Fruit fly (Drosophila melanogaster) whole organism, embryonic: ENCODE measurements around the gene smg.

Source experiments
- ATbp ChIP-seq: fragments of 200-800 bp; sonication (Bioruptor generic); optimal IDR thresholded peaks from 2 replicates; lab custom pipeline; 2017; ENCODE audit warnings: missing biosample characterization, mild to moderate bottlenecking, missing genetic modification characterization, missing genetic modification reagents
- Adf1 ChIP-seq: fragments of 200-800 bp; sonication (Bioruptor generic); IDR thresholded peaks from 2 replicates; pipeline ENCODE4 v1.3.6; 2022; ENCODE audit warnings: missing biosample characterization, missing genetic modification characterization
- CG12219 ChIP-seq: fragments of 200-800 bp; sonication (Bioruptor generic); optimal IDR thresholded peaks from 3 replicates; lab custom pipeline; 2018; ENCODE audit warnings: missing biosample characterization, mild to moderate bottlenecking, missing genetic modification characterization
- CG12299 ChIP-seq: fragments of 200-800 bp; sonication (Bioruptor generic); optimal IDR thresholded peaks from 2 replicates; lab custom pipeline; 2018; ENCODE audit warnings: missing biosample characterization, mild to moderate bottlenecking, missing genetic modification characterization
- CG12391 ChIP-seq: fragments of 200-800 bp; sonication (Bioruptor generic); optimal IDR thresholded peaks from 3 replicates; lab custom pipeline; 2018; ENCODE audit warnings: missing biosample characterization, mild to moderate bottlenecking, missing genetic modification characterization, moderate library complexity
- CG12769 ChIP-seq: fragments of 200-800 bp; sonication (Bioruptor generic); optimal IDR thresholded peaks from 2 replicates; lab custom pipeline; 2019; ENCODE audit warnings: missing biosample characterization, mild to moderate bottlenecking, missing genetic modification characterization, moderate library complexity
- CG13296 ChIP-seq: fragments of 200-800 bp; sonication (Bioruptor generic); optimal IDR thresholded peaks from 3 replicates; lab custom pipeline; 2018; ENCODE audit warnings: missing biosample characterization, mild to moderate bottlenecking, missing genetic modification characterization
- CG14860 ChIP-seq: fragments of 200-800 bp; sonication (Bioruptor generic); IDR thresholded peaks from 3 replicates; pipeline ENCODE4 v1.3.6; 2022; ENCODE audit warnings: missing biosample characterization, missing genetic modification characterization; ENCODE audit not compliant: partially characterized antibody
- CG1602 ChIP-seq: fragments of 200-800 bp; sonication (Bioruptor generic); optimal IDR thresholded peaks from 3 replicates; lab custom pipeline; 2016; ENCODE audit warnings: missing biosample characterization, missing genetic modification characterization
- CG18262 ChIP-seq: fragments of 200-800 bp; optimal IDR thresholded peaks from 3 replicates; lab custom pipeline; 2019; ENCODE audit warnings: missing biosample characterization, mild to moderate bottlenecking, missing genetic modification characterization, moderate library complexity
- CG2678 ChIP-seq: fragments of 200-800 bp; sonication (Bioruptor generic); optimal IDR thresholded peaks from 3 replicates; lab custom pipeline; 2019; ENCODE audit warnings: missing biosample characterization, mild to moderate bottlenecking, missing genetic modification characterization, moderate library complexity
- CG2712 ChIP-seq: fragments of 200-800 bp; optimal IDR thresholded peaks from 3 replicates; lab custom pipeline; 2019; ENCODE audit warnings: missing biosample characterization, mild to moderate bottlenecking, missing genetic modification characterization, moderate library complexity
- CG30020 ChIP-seq: fragments of 200-800 bp; optimal IDR thresholded peaks from 2 replicates; lab custom pipeline; 2019; ENCODE audit warnings: missing biosample characterization, mild to moderate bottlenecking, missing genetic modification characterization, moderate library complexity
- CG30403 ChIP-seq: fragments of 200-800 bp; sonication (Bioruptor generic); optimal IDR thresholded peaks from 3 replicates; lab custom pipeline; 2016; ENCODE audit warnings: missing biosample characterization, missing genetic modification characterization
- CG3281 ChIP-seq: fragments of 200-800 bp; sonication (Bioruptor generic); optimal IDR thresholded peaks from 3 replicates; lab custom pipeline; 2017; ENCODE audit warnings: missing biosample characterization, mild to moderate bottlenecking, missing genetic modification characterization
- CG3847 ChIP-seq: fragments of 200-800 bp; sonication (Bioruptor generic); IDR thresholded peaks from 2 replicates; pipeline ENCODE4 v1.3.6; 2022; ENCODE audit warnings: missing biosample characterization, missing genetic modification characterization
- CG4820 ChIP-seq: fragments of 200-800 bp; sonication (Bioruptor generic); optimal IDR thresholded peaks from 3 replicates; lab custom pipeline; 2016; ENCODE audit warnings: missing biosample characterization, missing genetic modification characterization
- CG6689 ChIP-seq: fragments of 200-800 bp; sonication (Bioruptor generic); IDR thresholded peaks from 2 replicates; pipeline ENCODE4 v1.3.6; 2022; ENCODE audit warnings: missing biosample characterization, missing genetic modification characterization
- CG6854 ChIP-seq: fragments of 200-800 bp; sonication (Bioruptor generic); optimal IDR thresholded peaks from 3 replicates; lab custom pipeline; 2017; ENCODE audit warnings: missing biosample characterization, mild to moderate bottlenecking, missing genetic modification characterization
- CG7839 ChIP-seq: fragments of 200-800 bp; sonication (Bioruptor generic); optimal IDR thresholded peaks from 3 replicates; lab custom pipeline; 2018; ENCODE audit warnings: missing biosample characterization, mild to moderate bottlenecking, missing genetic modification characterization, moderate library complexity
- CG8281 ChIP-seq: fragments of 200-800 bp; sonication (Bioruptor generic); optimal IDR thresholded peaks from 2 replicates; lab custom pipeline; 2018; ENCODE audit warnings: missing biosample characterization, mild to moderate bottlenecking, missing genetic modification characterization, moderate library complexity
- CG8388 ChIP-seq: fragments of 200-800 bp; sonication (Bioruptor generic); optimal IDR thresholded peaks from 2 replicates; lab custom pipeline; 2019; ENCODE audit warnings: missing biosample characterization, mild to moderate bottlenecking, missing genetic modification characterization, moderate library complexity
- CG9932 ChIP-seq: fragments of 200-800 bp; sonication (Bioruptor generic); IDR thresholded peaks from 2 replicates; pipeline ENCODE4 v1.3.6; 2022; ENCODE audit warnings: missing biosample characterization, missing genetic modification characterization
- Doc2 ChIP-seq: fragments of 200-800 bp; sonication (Bioruptor generic); IDR thresholded peaks from 2 replicates; pipeline ENCODE4 v1.3.6; 2022; ENCODE audit warnings: missing biosample characterization, missing genetic modification characterization
- HHEX ChIP-seq: fragments of 200-800 bp; sonication (Bioruptor generic); optimal IDR thresholded peaks from 3 replicates; lab custom pipeline; 2017; ENCODE audit warnings: missing biosample characterization, mild to moderate bottlenecking, missing genetic modification characterization, missing genetic modification reagents
- MBD-R2 ChIP-seq: fragments of 200-800 bp; sonication (Bioruptor generic); IDR thresholded peaks from 2 replicates; pipeline ENCODE4 v1.3.6; 2022; ENCODE audit warnings: missing biosample characterization, missing genetic modification characterization
- Med ChIP-seq: fragments of 200-800 bp; sonication (Bioruptor generic); peaks from one replicate; lab custom pipeline; 2016; ENCODE audit warnings: missing biosample characterization, missing genetic modification characterization, mild to moderate bottlenecking, inconsistent platforms, moderate library complexity
- Nf-YB ChIP-seq: fragments of 200-800 bp; sonication (Bioruptor generic); optimal IDR thresholded peaks from 3 replicates; lab custom pipeline; 2019; ENCODE audit warnings: missing biosample characterization, mild to moderate bottlenecking, missing genetic modification characterization, moderate library complexity
- Rfx ChIP-seq: fragments of 200-800 bp; sonication (Bioruptor generic); IDR thresholded peaks from 2 replicates; pipeline ENCODE4 v1.3.6; 2022; ENCODE audit warnings: missing biosample characterization, missing genetic modification characterization
- Sox100B ChIP-seq: fragments of 200-800 bp; sonication (Bioruptor generic); optimal IDR thresholded peaks from 3 replicates; lab custom pipeline; 2018; ENCODE audit warnings: missing biosample characterization, mild to moderate bottlenecking, missing genetic modification characterization
- Sox102F ChIP-seq: fragments of 200-800 bp; sonication (Bioruptor generic); optimal IDR thresholded peaks from 2 replicates; lab custom pipeline; 2018; ENCODE audit warnings: missing biosample characterization, mild to moderate bottlenecking, missing genetic modification characterization, moderate library complexity
- Taf1 ChIP-seq: fragments of 200-800 bp; sonication (Bioruptor generic); IDR thresholded peaks from 2 replicates; pipeline ENCODE4 v1.3.6; 2022; ENCODE audit warnings: missing biosample characterization, missing genetic modification characterization
- Trl ChIP-seq, 3 experiments: fragments of >200 bp in 2 of 3; fragments of 200-800 bp in 1 of 3; sonication (Bioruptor generic) in 1 of 3; optimal IDR thresholded peaks; 2 replicates in 1 of 3; 3 replicates in 2 of 3; lab custom pipeline; 2016 to 2017; ENCODE audit warnings: missing biosample characterization in 1 of 3, missing genetic modification characterization in 1 of 3
- abd-A ChIP-seq: fragments of 200-800 bp; sonication (Bioruptor generic); optimal IDR thresholded peaks from 3 replicates; lab custom pipeline; 2019; ENCODE audit warnings: missing biosample characterization, mild to moderate bottlenecking, missing genetic modification characterization, moderate library complexity
- ara ChIP-seq: fragments of 200-800 bp; sonication (Bioruptor generic); IDR thresholded peaks from 2 replicates; pipeline ENCODE4 v1.3.6; 2022; ENCODE audit warnings: missing biosample characterization, missing genetic modification characterization
- da ChIP-seq: fragments of 200-800 bp; sonication (Bioruptor generic); optimal IDR thresholded peaks from 2 replicates; lab custom pipeline; 2016; ENCODE audit warnings: missing biosample characterization, missing genetic modification characterization
- dmrt99B ChIP-seq: fragments of 200-800 bp; sonication (Bioruptor generic); optimal IDR thresholded peaks from 2 replicates; lab custom pipeline; 2018; ENCODE audit warnings: missing biosample characterization, mild to moderate bottlenecking, missing genetic modification characterization, moderate library complexity
- esg ChIP-seq: fragments of 200-800 bp; sonication (Bioruptor generic); conservative IDR thresholded peaks from 2 replicates; pipeline ENCODE4 v1.3.6; 2022; ENCODE audit warnings: missing biosample characterization, missing genetic modification characterization
- hkb ChIP-seq, 2 experiments: fragments of 200-800 bp in 1 of 2; fragments of >200 bp in 1 of 2; sonication (Bioruptor generic) in 1 of 2; IDR thresholded peaks in 1 of 2; optimal IDR thresholded peaks in 1 of 2; 2 replicates each; pipeline versions ENCODE4 v1.3.6 to Lab custom; 2017 to 2022; ENCODE audit warnings: missing biosample characterization in 1 of 2, missing genetic modification characterization in 1 of 2
- kni ChIP-seq: fragments of 200-800 bp; sonication (Bioruptor generic); optimal IDR thresholded peaks from 3 replicates; lab custom pipeline; 2017; ENCODE audit warnings: mild to moderate bottlenecking, missing biosample characterization, missing genetic modification reagents, missing genetic modification characterization
- org-1 ChIP-seq: fragments of 200-800 bp; sonication (Bioruptor generic); optimal IDR thresholded peaks from 2 replicates; lab custom pipeline; 2017; ENCODE audit warnings: missing biosample characterization, missing genetic modification characterization
- repo ChIP-seq: fragments of 200-800 bp; sonication (Bioruptor generic); optimal IDR thresholded peaks from 2 replicates; lab custom pipeline; 2016; ENCODE audit warnings: missing biosample characterization, missing genetic modification characterization
- rib ChIP-seq: fragments of 200-800 bp; sonication (Bioruptor generic); IDR thresholded peaks from 2 replicates; pipeline ENCODE4 v1.3.6; 2022; ENCODE audit warnings: missing biosample characterization, missing genetic modification characterization
- run ChIP-seq: fragments of 200-800 bp; sonication (Bioruptor generic); optimal IDR thresholded peaks from 3 replicates; lab custom pipeline; 2018; ENCODE audit warnings: missing biosample characterization, mild to moderate bottlenecking, missing genetic modification characterization
- sens ChIP-seq: fragments of 200-800 bp; sonication (Bioruptor generic); peaks from one replicate; lab custom pipeline; 2016; ENCODE audit warnings: missing biosample characterization, missing genetic modification characterization
- sisA ChIP-seq: fragments of 200-800 bp; sonication (Bioruptor generic); IDR thresholded peaks from 2 replicates; pipeline ENCODE4 v1.3.6; 2022; ENCODE audit warnings: missing biosample characterization, missing genetic modification characterization
- sr ChIP-seq: fragments of 200-800 bp; sonication (Bioruptor generic); IDR thresholded peaks from 3 replicates; pipeline ENCODE4 v1.3.6; 2022; ENCODE audit warnings: missing biosample characterization, missing genetic modification characterization
- trem ChIP-seq: fragments of 200-800 bp; optimal IDR thresholded peaks from 3 replicates; lab custom pipeline; 2019; ENCODE audit warnings: missing biosample characterization, mild to moderate bottlenecking, missing genetic modification characterization, moderate library complexity
- ttk ChIP-seq: fragments of 200-800 bp; sonication (Bioruptor generic); IDR thresholded peaks from 2 replicates; pipeline ENCODE4 v2.1.2; 2022; ENCODE audit warnings: missing biosample characterization, missing genetic modification characterization
- zfh1 ChIP-seq: fragments of 200-800 bp; sonication (Bioruptor generic); IDR thresholded peaks from 3 replicates; pipeline ENCODE4 v1.3.6; 2022; ENCODE audit warnings: missing biosample characterization, missing genetic modification characterization

Gene smg

dm6 chr3L:8950955-8951354 lies 46.8 kb downstream of the smg start (continued):
- TF ChIP-seq da (GFP tag; lab: Kevin White, UChicago) (no peak), abd-A (tag; lab: Kevin White, UChicago) (no peak), CG9932 (GFP tag; lab: Robert Waterston, UW) (no peak), Sox102F (GFP tag; lab: Kevin White, UChicago) (peak; percentile 78), Doc2 (GFP tag; lab: Robert Waterston, UW) (no peak), org-1 (no peak), CG30403 (GFP tag; lab: Kevin White, UChicago) (peak; percentile 26), sisA (GFP tag; lab: Robert Waterston, UW) (peak; percentile 47; the same call in 1 of the 2 replicates), CG8388 (GFP tag; lab: Kevin White, UChicago) (peak; percentile 46), run (tag; lab: Kevin White, UChicago) (peak; percentile 5), CG30020 (tag; lab: Kevin White, UChicago) (peak; percentile 2), CG1602 (GFP tag; lab: Kevin White, UChicago) (no peak), Adf1 (no peak), CG12299 (tag; lab: Kevin White, UChicago) (peak; percentile 35), rib (no peak), Med (GFP tag; lab: Kevin White, UChicago) (peak; percentile 26), CG18262 (tag; lab: Kevin White, UChicago) (peak; percentile 81), sr (no peak), Sox100B (peak; percentile 72), HHEX (GFP tag; lab: Kevin White, UChicago) (peak; percentile 24), dmrt99B (peak; percentile 78), CG7839 (peak; percentile 68), CG8281 (tag; lab: Kevin White, UChicago) (no peak), ATbp (GFP tag; lab: Kevin White, UChicago) (peak; percentile 34), Trl (optimal IDR thresholded peaks at IDR 0.05; lab: Kevin White, UChicago) (no peak), Trl (GFP tag; optimal IDR thresholded peaks at IDR 0.05; lab: Kevin White, UChicago) (no peak), ara (GFP tag; lab: Robert Waterston, UW) (0 out of 2 replicates have a peak, but pooled peaks have one; percentile 28), CG6854 (GFP tag; lab: Kevin White, UChicago) (peak; percentile 4), CG2678 (tag; lab: Kevin White, UChicago) (peak; percentile 72), trem (peak; percentile 42), CG14860 (GFP tag; lab: Robert Waterston, UW) (no peak), CG12769 (tag; lab: Kevin White, UChicago) (no peak), Taf1 (GFP tag; lab: Robert Waterston, UW) (no peak), repo (GFP tag; lab: Kevin White, UChicago) (no peak), CG6689 (peak; percentile 65), sens (peak; percentile 25), kni (GFP tag; lab: Kevin White, UChicago) (no peak), MBD-R2 (GFP tag; lab: Robert Waterston, UW) (no peak), CG2712 (tag; lab: Kevin White, UChicago) (peak; percentile 76), CG12391 (tag; lab: Kevin White, UChicago) (peak; percentile 68), CG13296 (GFP tag; lab: Kevin White, UChicago) (peak; percentile 50), CG3281 (peak; percentile 57), hkb (optimal IDR thresholded peaks at IDR 0.05; lab: Kevin White, UChicago) (no peak), hkb (GFP tag; IDR thresholded peaks at IDR 0.05; lab: Robert Waterston, UW) (peak; percentile 37; the same call in 1 of the 2 replicates), CG3847 (GFP tag; lab: Robert Waterston, UW) (no peak), CG4820 (GFP tag; lab: Kevin White, UChicago) (peak; percentile 2), CG12219 (no peak), Nf-YB (GFP tag; lab: Kevin White, UChicago) (peak; percentile 26), ttk (GFP tag; lab: Robert Waterston, UW) (0 out of 2 replicates have a peak, but pooled peaks have one; percentile 23), zfh1 (GFP tag; lab: Robert Waterston, UW) (no peak), esg (GFP tag; lab: Robert Waterston, UW) (peak; percentile 23; the same call in 1 of the 2 replicates), Rfx (peak; percentile 20; the same call in 1 of the 2 replicates)
